Fruit fly (Drosophila melanogaster): ENCODE results near the gene CG31777.

CG31777 gene

DNA sequence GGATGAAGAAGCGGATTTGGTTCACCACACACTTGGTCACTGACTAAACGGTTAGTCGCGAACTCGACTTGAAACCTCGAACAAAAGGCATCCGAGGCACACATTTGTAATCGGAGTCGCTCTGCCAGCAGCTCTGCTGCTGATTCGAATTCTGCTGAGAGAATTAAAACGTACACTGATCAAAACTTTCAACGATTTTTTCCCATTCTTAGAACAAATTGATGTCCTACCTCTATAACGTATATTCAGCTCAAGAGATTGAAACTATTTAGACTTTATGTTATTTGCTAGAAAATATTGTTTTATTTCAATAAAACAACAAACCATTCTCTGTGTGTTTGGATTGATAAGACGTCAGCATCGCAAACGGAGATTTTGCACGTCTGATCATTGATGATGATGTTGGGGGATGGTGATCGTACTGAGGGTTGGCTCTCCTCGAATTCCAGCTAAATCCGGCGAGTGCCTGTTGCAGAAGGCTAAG, 1.4 kb downstream of the CG31777 start, which contains the start of gene CG31778:
TSS of gene CG31778 (minus strand) at position 51 of the 484 bp plus-strand sequence.
- TF ChIP-seq CG17801 (GFP tag; optimal IDR thresholded peaks at IDR 0.05; ENCODE audit: partially characterized antibody), result no peak

- no peak for TF ChIP-seq CG17801 (GFP tag; optimal IDR thresholded peaks at IDR 0.05; ENCODE audit: partially characterized antibody)
Observed at dm6 chr2L:3703260-3703659, 3.6 kb downstream of the CG31777 start, which contains the start of gene CG2816. Gene CG2816, plus strand, starts transcription at chr2L:3703659.

dm6 chr2L:3701526-3701925, 5.3 kb downstream of the CG31777 start, which contains the start of gene CG43145:
Gene CG43145, plus strand, starts transcription at chr2L:3701826.
- TF ChIP-seq CG17801 (GFP tag; optimal IDR thresholded peaks at IDR 0.05; ENCODE audit: partially characterized antibody), result no peak

dm6 chr2L:3700990-3701389, 5.9 kb downstream of the CG31777 start, which contains the start of gene CG42467:
Gene CG42467, plus strand, starts transcription at chr2L:3701290.
- no peak for TF ChIP-seq CG17801 (GFP tag; optimal IDR thresholded peaks at IDR 0.05; ENCODE audit: partially characterized antibody)

DNA sequence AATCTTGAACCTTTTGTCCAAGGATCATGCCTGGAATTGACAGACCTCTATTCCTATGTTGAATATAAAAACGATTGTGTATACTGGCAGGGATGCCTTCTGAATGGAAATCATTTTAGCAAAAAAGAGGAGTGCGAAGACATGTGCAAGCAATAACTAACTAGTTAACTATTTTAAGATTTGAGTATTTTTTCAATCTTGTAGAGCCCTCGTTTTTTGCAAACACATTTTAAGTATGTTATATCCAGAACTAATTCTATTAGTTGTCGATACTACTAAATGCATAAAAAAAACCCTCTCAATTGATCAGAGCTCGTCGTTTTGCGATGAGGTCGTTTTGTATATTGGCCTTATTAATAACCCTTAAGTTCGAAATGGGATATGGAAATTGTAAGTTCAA, 6.5 kb downstream of the CG31777 start, which contains the start of gene Sfp24C1:
TSS of gene Sfp24C1 (plus strand) at position 301 of the 400 bp plus-strand sequence.
- no peak for TF ChIP-seq CG17801 (GFP tag; optimal IDR thresholded peaks at IDR 0.05; ENCODE audit: partially characterized antibody)

DNA sequence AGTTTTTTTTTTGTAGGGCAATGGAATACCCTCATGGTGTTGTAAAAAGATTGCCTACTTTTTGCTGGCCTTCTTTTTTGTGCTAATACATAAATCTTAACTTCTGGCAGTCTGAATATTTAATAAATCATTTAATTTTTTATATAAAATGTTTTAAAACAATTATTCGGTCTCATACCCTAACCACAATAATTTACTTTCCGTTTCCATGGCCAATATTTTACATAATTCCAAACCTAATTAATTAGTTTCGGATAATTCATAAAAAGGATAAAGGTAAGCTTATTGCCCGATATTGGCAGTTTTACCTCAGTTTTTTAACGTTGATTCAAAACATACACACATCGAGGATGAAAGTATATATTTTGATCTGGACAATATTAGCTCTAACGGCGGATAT, 7.0 kb downstream of the CG31777 start, which contains the start of gene CG42465:
TSS of gene CG42465 (plus strand) at position 301 of the 400 bp plus-strand sequence.
- TF ChIP-seq CG17801 (GFP tag; optimal IDR thresholded peaks at IDR 0.05; ENCODE audit: partially characterized antibody), result no peak

dm6 chr2L:3698992-3699514, 7.8 kb downstream of the CG31777 start, which contains the start of the genes CG10031 and CG42464:
Gene CG10031, minus strand, starts transcription at chr2L:3699092.
Gene CG42464, plus strand, starts transcription at chr2L:3699464.
- no peak for TF ChIP-seq CG17801 (GFP tag; optimal IDR thresholded peaks at IDR 0.05; ENCODE audit: partially characterized antibody)

dm6 chr2L:3697772-3698171, 9.1 kb downstream of the CG31777 start, which contains the start of gene CG3604:
Gene CG3604, minus strand, starts transcription at chr2L:3697872.
- no peak for TF ChIP-seq CG17801 (GFP tag; optimal IDR thresholded peaks at IDR 0.05; ENCODE audit: partially characterized antibody)

dm6 chr2L:3696438-3696837, 10.4 kb downstream of the CG31777 start, which contains the start of gene IM33:
Gene IM33, minus strand, starts transcription at chr2L:3696658.
- TF ChIP-seq CG17801 (GFP tag; optimal IDR thresholded peaks at IDR 0.05; ENCODE audit: partially characterized antibody), result no peak

DNA sequence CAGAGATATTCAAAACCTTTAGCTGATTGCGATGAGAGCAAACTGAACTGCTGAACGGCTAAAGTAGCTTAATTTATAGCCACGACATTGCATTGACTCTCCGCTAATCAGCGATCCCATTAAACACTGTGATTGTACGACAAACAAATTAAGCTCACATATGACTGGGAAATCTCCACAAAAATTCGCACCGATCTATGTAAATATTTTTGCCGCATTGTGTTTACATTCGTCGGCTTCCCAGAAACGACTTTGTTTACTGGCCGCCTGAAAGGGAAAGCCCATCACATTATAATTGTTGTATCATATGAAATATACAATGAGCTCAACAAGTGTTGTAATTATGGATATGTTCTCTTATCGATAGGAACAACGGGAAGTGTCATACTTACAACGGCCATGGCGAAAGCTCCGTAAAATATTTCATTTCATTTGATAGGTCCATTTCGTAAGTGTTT, 11.5 kb downstream of the CG31777 start, which contains the start of gene CG16713:
TSS of gene CG16713 (minus strand) at position 51 of the 458 bp plus-strand sequence.
- TF ChIP-seq CG17801 (GFP tag; optimal IDR thresholded peaks at IDR 0.05; ENCODE audit: partially characterized antibody), result no peak

- TF ChIP-seq CG17801 (GFP tag; optimal IDR thresholded peaks at IDR 0.05; ENCODE audit: partially characterized antibody), result no peak
Observed at dm6 chr2L:3694920-3695319, 11.9 kb downstream of the CG31777 start, which contains the start of gene CG43165. Gene CG43165, minus strand, starts transcription at chr2L:3695020.

DNA sequence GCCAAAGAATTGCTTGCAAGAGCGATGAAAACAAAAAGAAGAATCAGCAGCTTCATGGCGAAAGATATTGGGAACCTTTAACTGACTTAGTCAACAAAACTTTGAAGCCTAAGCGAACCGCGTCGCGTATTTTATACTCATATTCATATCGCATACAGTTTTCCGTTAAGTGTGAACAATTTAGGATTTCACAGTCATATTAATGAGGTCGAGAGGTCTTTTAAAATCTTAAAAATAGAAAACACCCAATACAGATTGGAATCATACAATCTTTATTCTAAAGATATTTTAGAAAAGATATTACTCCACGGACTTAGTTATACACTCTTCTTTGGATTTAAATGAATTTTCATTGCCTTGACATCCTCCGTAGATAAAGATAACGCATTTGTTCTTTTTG, 13.1 kb downstream of the CG31777 start, which contains the start of gene Acp24A4:
TSS of gene Acp24A4 (minus strand) at position 101 of the 400 bp plus-strand sequence.
- no peak for TF ChIP-seq CG17801 (GFP tag; optimal IDR thresholded peaks at IDR 0.05; ENCODE audit: partially characterized antibody)

dm6 chr2L:3693082-3693481, 13.8 kb downstream of the CG31777 start, which contains the start of gene CG3513:
Gene CG3513, minus strand, starts transcription at chr2L:3693182.
- TF ChIP-seq CG17801 (GFP tag; optimal IDR thresholded peaks at IDR 0.05; ENCODE audit: partially characterized antibody), result no peak

- TF ChIP-seq CG17801 (GFP tag; optimal IDR thresholded peaks at IDR 0.05; ENCODE audit: partially characterized antibody), result no peak
Observed at dm6 chr2L:3692466-3692865, 14.4 kb downstream of the CG31777 start, which contains the start of gene CG16704. Gene CG16704, minus strand, starts transcription at chr2L:3692587.

DNA sequence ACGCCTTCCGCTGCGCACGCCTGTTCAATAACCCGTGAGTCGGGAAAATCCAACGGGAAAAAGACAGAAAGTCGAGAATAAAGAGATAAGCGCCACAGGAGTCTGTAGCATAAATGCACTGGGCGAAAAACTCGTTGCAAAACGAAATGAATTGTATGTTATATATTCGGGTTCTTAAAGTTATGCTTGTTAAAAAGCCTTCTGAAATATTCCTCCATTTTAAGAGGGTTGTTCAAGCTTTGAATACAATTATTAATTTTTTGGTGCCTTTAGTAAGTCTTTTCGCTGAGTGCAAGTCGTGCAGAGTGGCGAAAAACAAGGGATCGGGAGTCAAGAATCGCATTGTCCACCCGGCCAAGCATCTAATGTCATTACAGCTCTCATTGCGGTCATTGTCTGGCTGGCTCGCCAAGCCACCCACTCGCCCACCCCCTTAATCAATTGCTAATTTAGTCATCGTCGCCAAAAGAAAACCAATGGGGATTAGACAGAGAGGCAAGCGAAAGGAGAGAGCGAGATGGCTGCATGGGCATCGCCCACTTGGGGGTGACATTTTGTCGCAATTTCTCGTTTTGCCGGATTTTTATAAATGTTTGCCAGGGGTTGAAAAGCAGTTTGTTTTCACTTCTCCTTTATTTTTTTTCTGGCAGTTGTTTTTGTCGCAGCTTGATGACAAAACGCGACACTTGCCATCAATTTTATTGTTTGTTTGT, 21.6 kb downstream of the CG31777 start:
- TF ChIP-seq CG17801 (GFP tag; optimal IDR thresholded peaks at IDR 0.05; ENCODE audit: partially characterized antibody), result no peak

Measured in ovary, adult (tissue).